Worm (Caenorhabditis elegans) whole organism, early embryonic: ENCODE data around the gene ador-1.

Source experiments
- B0310.2 ChIP-seq: sonication (generic microtip); optimal IDR thresholded peaks from 2 replicates; lab custom pipeline; 2016; ENCODE audit warnings: mild to moderate bottlenecking, missing genetic modification characterization, missing compliant biosample characterization
- F13C5.2 ChIP-seq: sonication (generic microtip); optimal IDR thresholded peaks from 2 replicates; lab custom pipeline; 2017; ENCODE audit warnings: mild to moderate bottlenecking, missing genetic modification characterization, inconsistent platforms, missing compliant biosample characterization
- ama-1 ChIP-seq: fragments of 150-350 bp; optimal IDR thresholded peaks from 2 replicates; lab custom pipeline; 2014
- ceh-13 ChIP-seq: fragments of 200-800 bp; sonication (Bioruptor generic); optimal IDR thresholded peaks from 2 replicates; lab custom pipeline; 2018; ENCODE audit warnings: mild to moderate bottlenecking, missing genetic modification characterization, missing compliant biosample characterization
- ets-7 ChIP-seq: sonication (generic microtip); optimal IDR thresholded peaks from 2 replicates; lab custom pipeline; 2016; ENCODE audit warnings: missing genotype, missing genetic modification characterization, missing compliant biosample characterization
- flt-1 ChIP-seq: fragments of 200-800 bp; sonication (Bioruptor generic); IDR thresholded peaks from 2 replicates; pipeline ENCODE4 v1.3.6; 2022; ENCODE audit warnings: missing genetic modification characterization, missing compliant biosample characterization
- hmbx-1 ChIP-seq: sonication (generic microtip); optimal IDR thresholded peaks from 2 replicates; lab custom pipeline; 2016; ENCODE audit warnings: mild to moderate bottlenecking, missing genetic modification characterization, missing compliant biosample characterization
- hnd-1 ChIP-seq: sonication (generic microtip); optimal IDR thresholded peaks from 2 replicates; lab custom pipeline; 2016; ENCODE audit warnings: missing genetic modification characterization, missing compliant biosample characterization
- scrt-1 ChIP-seq: fragments of 200-800 bp; sonication (Bioruptor generic); IDR thresholded peaks from 2 replicates; pipeline ENCODE4 v1.3.6; 2022; ENCODE audit warnings: missing genetic modification characterization, missing compliant biosample characterization
- sea-1 ChIP-seq: fragments of 200-800 bp; sonication (Bioruptor generic); conservative IDR thresholded peaks from 2 replicates; pipeline ENCODE4 v1.3.6; 2022; ENCODE audit warnings: missing genetic modification characterization, missing compliant biosample characterization
- tbx-11 ChIP-seq: fragments of 200-800 bp; sonication (Bioruptor generic); IDR thresholded peaks from 2 replicates; pipeline ENCODE4 v1.3.6; 2022; ENCODE audit warnings: missing genetic modification characterization, missing compliant biosample characterization
- tbx-37 ChIP-seq: fragments of 200-800 bp; sonication (Bioruptor generic); conservative IDR thresholded peaks from 2 replicates; pipeline ENCODE4 v1.3.6; 2022; ENCODE audit warnings: missing genetic modification reagents, missing genetic modification characterization, missing compliant biosample characterization
- tra-4 ChIP-seq: sonication (generic microtip); optimal IDR thresholded peaks from 2 replicates; lab custom pipeline; 2017; ENCODE audit warnings: missing genetic modification characterization, missing compliant biosample characterization

DNA sequence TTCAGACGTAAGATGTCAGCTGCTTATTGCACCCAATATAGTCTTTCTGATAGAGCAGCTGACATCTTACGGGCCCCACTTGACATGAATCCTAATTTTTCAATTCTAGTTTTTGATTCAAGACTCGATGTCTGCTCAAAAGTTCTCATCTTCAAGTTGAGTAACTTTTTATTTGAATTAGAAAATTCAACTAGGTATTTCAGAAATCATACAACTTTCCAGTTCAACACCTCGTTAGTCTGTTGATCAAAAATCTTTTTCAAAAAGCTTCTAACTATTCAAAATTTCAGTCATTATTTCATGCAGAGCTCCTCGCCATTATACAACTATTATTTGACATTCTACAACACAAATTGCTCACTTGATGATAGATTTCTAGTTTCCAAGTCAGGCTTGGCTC is 9.2 kb upstream of the ador-1 start, which contains the start of gene srh-73:
- TF ChIP-seq ama-1, result no peak
- TF ChIP-seq tra-4 (tag; lab: Kevin White, UChicago), result no peak
- TF ChIP-seq ets-7 (tag; lab: Kevin White, UChicago), result no peak
- TF ChIP-seq F13C5.2 (tag; lab: Kevin White, UChicago), result no peak
- TF ChIP-seq tbx-37, result no peak
- TF ChIP-seq flt-1, result no peak
- no peak for TF ChIP-seq sea-1 (GFP tag; lab: Robert Waterston, UW)
- TF ChIP-seq ceh-13 (GFP tag; lab: Kevin White, UChicago), result no peak
- no peak for TF ChIP-seq B0310.2 (tag; lab: Kevin White, UChicago)
- TF ChIP-seq hmbx-1 (tag; lab: Kevin White, UChicago), result no peak
- no peak for TF ChIP-seq hnd-1 (tag; lab: Kevin White, UChicago)
- no peak for TF ChIP-seq scrt-1 (GFP tag; lab: Robert Waterston, UW)
- no peak for TF ChIP-seq tbx-11 (GFP tag; lab: Robert Waterston, UW)
